Worm (Caenorhabditis elegans): ENCODE data around the gene nhr-13.

nhr-13 gene

DNA sequence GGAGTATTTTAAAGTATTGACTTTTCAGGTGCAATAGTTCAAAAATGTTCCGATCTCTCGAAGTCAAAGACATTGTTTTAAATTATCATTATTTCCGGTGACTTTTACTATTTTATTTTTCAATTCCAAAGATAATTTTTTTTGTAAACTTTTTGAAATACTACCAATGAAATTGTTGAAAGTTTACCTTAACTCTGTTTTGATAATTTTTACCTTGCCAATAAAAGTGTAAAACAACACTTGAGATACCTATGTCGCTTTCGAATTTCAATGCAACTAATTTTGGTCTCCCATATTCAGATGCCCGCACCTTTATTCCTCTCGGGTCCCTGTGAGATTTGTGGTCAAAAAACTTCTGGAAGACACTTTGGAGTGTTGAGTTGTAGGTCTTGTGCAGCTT, 32.8 kb downstream of the nhr-13 start, which contains the start of gene nhr-103:
nhr-103 (plus strand) TSS at position 301 of the 400 bp plus-strand sequence.
- no peak for TF ChIP-seq mdl-1 (tag; optimal IDR thresholded peaks at IDR 0.05)
- no peak for TF ChIP-seq unc-39 (tag; optimal IDR thresholded peaks at IDR 0.05)
- TF ChIP-seq nfya-1 (tag; optimal IDR thresholded peaks at IDR 0.05; ENCODE audit: insufficient read depth), result no peak
- TF ChIP-seq ceh-9 (tag; optimal IDR thresholded peaks at IDR 0.05), result no peak
- no peak for TF ChIP-seq ceh-28 (tag; optimal IDR thresholded peaks at IDR 0.05)
- TF ChIP-seq egl-27 (tag; optimal IDR thresholded peaks at IDR 0.05), result no peak
- no peak for TF ChIP-seq mml-1 (tag; optimal IDR thresholded peaks at IDR 0.05)
- TF ChIP-seq egl-5 (tag; optimal IDR thresholded peaks at IDR 0.05), result no peak
- no peak for TF ChIP-seq nhr-28 (tag; optimal IDR thresholded peaks at IDR 0.05)
- no peak for TF ChIP-seq nhr-11 (tag; optimal IDR thresholded peaks at IDR 0.05)

DNA sequence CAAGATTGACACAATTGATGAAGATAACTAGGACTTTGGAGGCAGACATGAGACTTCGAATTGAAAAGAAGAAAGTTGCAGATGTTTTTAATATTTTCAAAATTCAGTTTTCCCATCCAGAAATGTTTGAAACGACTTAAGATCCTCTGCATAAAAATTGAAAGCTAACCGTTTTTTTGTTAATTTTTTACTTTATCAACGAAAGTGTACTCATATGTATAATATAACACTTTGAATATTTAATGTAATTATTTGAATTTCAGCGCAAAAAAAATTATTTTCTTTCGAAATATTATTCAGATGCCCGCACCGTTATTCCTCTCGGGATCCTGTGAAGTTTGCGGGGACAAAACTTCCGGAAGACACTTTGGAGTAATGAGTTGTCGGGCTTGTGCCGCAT, 34.6 kb downstream of the nhr-13 start, which contains the start of gene nhr-18:
nhr-18 (plus strand) TSS at position 301 of the 400 bp plus-strand sequence.
- TF ChIP-seq hmg-11 (tag; optimal IDR thresholded peaks at IDR 0.05) (no peak), pqm-1 (tag; optimal IDR thresholded peaks at IDR 0.05) (no peak), nfya-1 (tag; optimal IDR thresholded peaks at IDR 0.05; ENCODE audit: insufficient read depth) (no peak), skn-1 (tag; optimal IDR thresholded peaks at IDR 0.05) (no peak), nhr-23 (tag; optimal IDR thresholded peaks at IDR 0.05) (no peak), mml-1 (tag; optimal IDR thresholded peaks at IDR 0.05) (no peak), nhr-77 (tag; optimal IDR thresholded peaks at IDR 0.05) (no peak), unc-62 (GFP tag; optimal IDR thresholded peaks at IDR 0.05) (no peak), ama-1 (optimal IDR thresholded peaks at IDR 0.05) (no peak)

DNA sequence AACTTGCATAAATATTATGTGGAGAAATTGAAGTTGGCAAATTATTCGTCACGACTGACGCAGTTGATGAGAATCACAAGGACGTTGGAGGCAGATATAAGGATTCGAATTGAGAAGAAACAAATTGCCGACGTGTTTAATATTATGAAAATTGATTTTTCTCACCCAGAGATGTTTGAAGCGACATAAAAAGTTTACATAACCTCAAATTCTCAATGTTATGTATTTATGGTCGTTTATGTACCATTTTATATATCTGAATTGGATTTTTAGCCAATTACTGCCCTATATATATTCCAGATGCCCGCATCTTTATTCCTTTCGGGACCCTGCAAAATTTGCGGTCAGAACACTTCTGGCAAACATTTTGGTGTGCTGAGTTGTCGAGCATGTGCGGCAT, 36.5 kb downstream of the nhr-13 start, which contains the start of gene nhr-126:
nhr-126 (plus strand) TSS at position 301 of the 400 bp plus-strand sequence.
- TF ChIP-seq lin-15B (tag; optimal IDR thresholded peaks at IDR 0.05) (no peak), lsy-12 (tag; optimal IDR thresholded peaks at IDR 0.05) (no peak), fos-1 (tag; optimal IDR thresholded peaks at IDR 0.05) (no peak), elt-2 (tag; optimal IDR thresholded peaks at IDR 0.05) (no peak)

DNA sequence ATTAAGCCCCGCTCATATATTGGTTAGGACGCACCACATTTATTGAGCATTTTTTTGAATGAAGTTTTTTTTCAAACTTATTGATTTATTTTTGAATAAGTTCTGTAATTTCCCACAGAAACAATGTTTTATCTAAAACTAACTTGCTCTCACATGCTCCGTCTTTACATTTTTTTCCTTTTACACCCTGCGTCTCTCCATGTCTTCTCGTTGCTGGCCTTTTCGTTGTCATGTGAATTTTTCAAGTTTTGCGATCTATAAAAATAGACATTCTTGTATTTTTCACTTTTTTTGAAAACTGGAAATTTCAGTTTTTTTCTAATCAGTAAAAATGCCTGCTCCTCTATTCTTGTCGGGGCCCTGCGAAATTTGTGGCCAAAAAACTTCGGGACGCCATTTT, 38.6 kb downstream of the nhr-13 start, which contains the start of gene nhr-134:
nhr-134 (plus strand) TSS at position 312 of the 400 bp plus-strand sequence.
- TF ChIP-seq lin-39 (tag; optimal IDR thresholded peaks at IDR 0.05) (no peak), elt-3 (tag; optimal IDR thresholded peaks at IDR 0.05) (no peak), pha-4 (tag; optimal IDR thresholded peaks at IDR 0.05) (peak; percentile 63), elt-2 (tag; optimal IDR thresholded peaks at IDR 0.05) (peak; percentile 53), snpc-4 (tag; optimal IDR thresholded peaks at IDR 0.05) (peak; percentile 34)

DNA sequence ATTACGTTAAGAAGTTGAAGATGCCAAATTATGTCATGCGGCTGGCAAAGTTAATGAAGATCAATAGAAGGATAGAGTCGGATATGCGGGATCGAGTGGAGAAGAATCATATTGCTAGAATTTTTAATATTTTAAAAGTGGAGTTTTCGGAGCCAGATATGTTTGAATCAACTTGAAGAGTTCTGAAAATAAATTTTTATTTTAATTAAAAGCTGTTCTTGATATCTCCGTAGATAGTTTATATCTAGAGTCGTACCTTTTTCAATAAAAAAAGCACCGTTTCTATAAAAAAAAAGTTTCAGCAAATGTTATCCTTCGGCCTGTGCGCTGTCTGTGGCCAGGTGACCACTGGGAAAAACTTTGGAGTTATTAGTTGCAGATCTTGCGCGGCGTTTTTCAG, 40.9 kb downstream of the nhr-13 start, which contains the start of gene nhr-96:
nhr-96 (plus strand) TSS at position 301 of the 400 bp plus-strand sequence.
- no peak for TF ChIP-seq nhr-11 (tag; optimal IDR thresholded peaks at IDR 0.05)
- no peak for TF ChIP-seq skn-1 (tag; optimal IDR thresholded peaks at IDR 0.05)
- no peak for TF ChIP-seq elt-2 (tag; optimal IDR thresholded peaks at IDR 0.05)
- TF ChIP-seq fkh-10 (GFP tag; optimal IDR thresholded peaks at IDR 0.05), result no peak
- no peak for TF ChIP-seq ceh-9 (tag; optimal IDR thresholded peaks at IDR 0.05)
- TF ChIP-seq nhr-12 (tag; optimal IDR thresholded peaks at IDR 0.05), result no peak
- TF ChIP-seq tbx-2 (tag; optimal IDR thresholded peaks at IDR 0.05), result no peak
- no peak for TF ChIP-seq nhr-76 (tag; optimal IDR thresholded peaks at IDR 0.05)
- TF ChIP-seq nfya-1 (tag; optimal IDR thresholded peaks at IDR 0.05; ENCODE audit: insufficient read depth), result no peak
- no peak for TF ChIP-seq nhr-28 (tag; optimal IDR thresholded peaks at IDR 0.05)
- TF ChIP-seq aly-2 (tag; optimal IDR thresholded peaks at IDR 0.05), result no peak
- no peak for TF ChIP-seq nhr-43 (tag; optimal IDR thresholded peaks at IDR 0.05; ENCODE audit: poor library complexity, severe bottlenecking)
- no peak for TF ChIP-seq ceh-82 (tag; optimal IDR thresholded peaks at IDR 0.05)
- TF ChIP-seq mml-1 (tag; optimal IDR thresholded peaks at IDR 0.05), result no peak
- TF ChIP-seq nhr-67 (tag; optimal IDR thresholded peaks at IDR 0.05), result no peak
- no peak for TF ChIP-seq R02D3.7 (tag; optimal IDR thresholded peaks at IDR 0.05)
- TF ChIP-seq pqm-1 (tag; optimal IDR thresholded peaks at IDR 0.05), result no peak
- no peak for TF ChIP-seq fos-1 (tag; optimal IDR thresholded peaks at IDR 0.05)
